Worm (Caenorhabditis elegans) whole organism, young adult: ENCODE measurements around the gene F46H5.3.

Source experiments
- D2030.7 ChIP-seq: fragments of 200-800 bp; sonication (Bioruptor generic); IDR thresholded peaks from 2 replicates; pipeline ENCODE4 v1.3.6; 2022; ENCODE audit warnings: missing genetic modification reagents, missing genetic modification characterization, missing compliant biosample characterization
- F10E7.11 ChIP-seq: sonication (generic microtip); optimal IDR thresholded peaks from 2 replicates; lab custom pipeline; 2017; ENCODE audit warnings: mild to moderate bottlenecking, missing genetic modification characterization, moderate library complexity, missing compliant biosample characterization
- F23B12.7 ChIP-seq: sonication (generic microtip); optimal IDR thresholded peaks from 2 replicates; lab custom pipeline; 2017; ENCODE audit warnings: missing genetic modification characterization, mild to moderate bottlenecking, missing compliant biosample characterization, antibody characterized with exemption, moderate library complexity; ENCODE audit not compliant: insufficient read depth
- F33H1.4 ChIP-seq: fragments of 200-800 bp; sonication (Bioruptor generic); IDR thresholded peaks from 2 replicates; pipeline ENCODE4 v1.3.6; 2022; ENCODE audit warnings: missing genetic modification reagents, missing genetic modification characterization, missing compliant biosample characterization
- F39B2.1 ChIP-seq: fragments of 200-800 bp; sonication (Bioruptor generic); IDR thresholded peaks from 2 replicates; pipeline ENCODE4 v1.3.6; 2022; ENCODE audit warnings: missing genetic modification reagents, missing genetic modification characterization, missing compliant biosample characterization
- Y53G8AR.9 ChIP-seq: fragments of 200-800 bp; sonication (Bioruptor generic); conservative IDR thresholded peaks from 2 replicates; pipeline ENCODE4 v1.3.6; 2022; ENCODE audit warnings: missing genetic modification reagents, missing genetic modification characterization, missing compliant biosample characterization
- Y67H2A.10 ChIP-seq: fragments of 200-800 bp; sonication (Bioruptor generic); conservative IDR thresholded peaks from 2 replicates; pipeline ENCODE4 v1.3.6; 2022; ENCODE audit warnings: missing genetic modification reagents, missing genetic modification characterization, missing compliant biosample characterization
- Y95B8A.8 ChIP-seq: fragments of 200-800 bp; sonication (Bioruptor generic); IDR thresholded peaks from 2 replicates; pipeline ENCODE4 v1.3.6; 2022; ENCODE audit warnings: missing genetic modification reagents, missing genetic modification characterization, missing compliant biosample characterization
- ZK185.1 ChIP-seq: sonication (generic microtip); optimal IDR thresholded peaks from 2 replicates; lab custom pipeline; 2016; ENCODE audit warnings: mild to moderate bottlenecking, missing genetic modification characterization, missing compliant biosample characterization; ENCODE audit not compliant: poor library complexity, severe bottlenecking
- aptf-3 ChIP-seq: fragments of 200-800 bp; sonication (Bioruptor generic); IDR thresholded peaks from 2 replicates; pipeline ENCODE4 v1.3.6; 2022; ENCODE audit warnings: missing genetic modification characterization, missing compliant biosample characterization
- atf-7 ChIP-seq: sonication (generic microtip); optimal IDR thresholded peaks from 2 replicates; lab custom pipeline; 2017; ENCODE audit warnings: mild to moderate bottlenecking, missing genetic modification characterization, missing compliant biosample characterization
- attf-3 ChIP-seq: fragments of 200-800 bp; sonication (Bioruptor generic); conservative IDR thresholded peaks from 2 replicates; pipeline ENCODE4 v1.3.6; 2022; ENCODE audit warnings: missing genetic modification reagents, missing genetic modification characterization, missing compliant biosample characterization
- attf-5 ChIP-seq: fragments of 200-800 bp; sonication (Bioruptor generic); optimal IDR thresholded peaks from 2 replicates; lab custom pipeline; 2018; ENCODE audit warnings: mild to moderate bottlenecking, missing genetic modification characterization, missing compliant biosample characterization
- ccch-3 ChIP-seq: fragments of 200-800 bp; sonication (Bioruptor generic); optimal IDR thresholded peaks from 2 replicates; lab custom pipeline; 2018; ENCODE audit warnings: mild to moderate bottlenecking, missing genetic modification characterization, missing compliant biosample characterization
- cebp-2 ChIP-seq: fragments of 200-800 bp; sonication (Bioruptor generic); IDR thresholded peaks from 2 replicates; pipeline ENCODE4 v1.3.6; 2022; ENCODE audit warnings: missing genetic modification characterization, missing compliant biosample characterization
- ceh-100 ChIP-seq: fragments of 200-800 bp; sonication (Bioruptor generic); IDR thresholded peaks from 2 replicates; pipeline ENCODE4 v1.3.6; 2022; ENCODE audit warnings: missing genetic modification reagents, missing genetic modification characterization, missing compliant biosample characterization
- ceh-91 ChIP-seq: fragments of 200-800 bp; sonication (Bioruptor generic); IDR thresholded peaks from 2 replicates; pipeline ENCODE4 v1.3.6; 2022; ENCODE audit warnings: missing genetic modification reagents, missing genetic modification characterization, missing compliant biosample characterization
- dox-1 ChIP-seq: fragments of 200-800 bp; sonication (Bioruptor generic); IDR thresholded peaks from 2 replicates; pipeline ENCODE4 v1.3.6; 2022; ENCODE audit warnings: missing genetic modification reagents, missing genetic modification characterization, missing compliant biosample characterization
- ets-4 ChIP-seq: fragments of 200-800 bp; sonication (Bioruptor generic); optimal IDR thresholded peaks from 2 replicates; lab custom pipeline; 2018; ENCODE audit warnings: mild to moderate bottlenecking, missing genetic modification characterization, missing compliant biosample characterization
- fkh-3 ChIP-seq: sonication (generic microtip); optimal IDR thresholded peaks from 2 replicates; lab custom pipeline; 2016; ENCODE audit warnings: mild to moderate bottlenecking, missing genetic modification characterization, missing compliant biosample characterization
- hlh-26 ChIP-seq: fragments of 200-800 bp; sonication (Bioruptor generic); conservative IDR thresholded peaks from 2 replicates; pipeline ENCODE4 v1.3.6; 2022; ENCODE audit warnings: missing genetic modification reagents, missing genetic modification characterization, missing compliant biosample characterization
- hmg-20 ChIP-seq: fragments of 200-800 bp; sonication (Bioruptor generic); IDR thresholded peaks from 2 replicates; pipeline ENCODE4 v1.3.6; 2022; ENCODE audit warnings: missing genetic modification reagents, missing genetic modification characterization, missing compliant biosample characterization
- lag-1 ChIP-seq: fragments of 200-800 bp; sonication (Bioruptor generic); IDR thresholded peaks from 2 replicates; pipeline ENCODE4 v1.3.6; 2022; ENCODE audit warnings: missing genetic modification reagents, missing genetic modification characterization, missing compliant biosample characterization
- let-607 ChIP-seq, 2 experiments: fragments of 200-800 bp in 1 of 2; sonication (Bioruptor generic) in 1 of 2; sonication (generic microtip) in 1 of 2; optimal IDR thresholded peaks; 2 replicates each; lab custom pipeline; 2016 to 2018; ENCODE audit warnings: mild to moderate bottlenecking in 2 of 2, missing compliant biosample characterization in 2 of 2, missing genetic modification characterization in 2 of 2, moderate library complexity in 2 of 2, missing genotype in 1 of 2
- lin-35 ChIP-seq, 3 experiments: fragments of 150-350 bp in 2 of 3; sonication (generic microtip) in 1 of 3; optimal IDR thresholded peaks; 2 replicates each; lab custom pipeline; 2014 to 2018; ENCODE audit warnings: missing biosample characterization in 3 of 3, missing genetic modification characterization in 3 of 3, missing genetic modification reagents in 3 of 3
- lin-40 ChIP-seq: sonication (generic microtip); optimal IDR thresholded peaks from 2 replicates; lab custom pipeline; 2016; ENCODE audit warnings: missing genetic modification characterization, mild to moderate bottlenecking, missing compliant biosample characterization, missing genotype, missing genetic modification reagents
- lin-54 ChIP-seq: fragments of 200-800 bp; sonication (Bioruptor generic); optimal IDR thresholded peaks from 2 replicates; lab custom pipeline; 2018; ENCODE audit warnings: mild to moderate bottlenecking, missing genetic modification characterization, missing compliant biosample characterization
- lir-1 ChIP-seq: fragments of 200-800 bp; sonication (Bioruptor generic); conservative IDR thresholded peaks from 2 replicates; pipeline ENCODE4 v1.3.6; 2022; ENCODE audit warnings: missing genetic modification reagents, missing genetic modification characterization, missing compliant biosample characterization
- lsl-1 ChIP-seq: fragments of 200-800 bp; sonication (Bioruptor generic); optimal IDR thresholded peaks from 2 replicates; lab custom pipeline; 2018; ENCODE audit warnings: mild to moderate bottlenecking, missing genetic modification characterization, moderate library complexity, missing compliant biosample characterization
- madf-10 ChIP-seq: sonication (generic microtip); optimal IDR thresholded peaks from 2 replicates; lab custom pipeline; 2016; ENCODE audit warnings: mild to moderate bottlenecking, missing genetic modification characterization, missing compliant biosample characterization
- mes-4 ChIP-seq: sonication (generic microtip); optimal IDR thresholded peaks from 2 replicates; lab custom pipeline; 2016; ENCODE audit warnings: missing genotype, missing genetic modification characterization, missing compliant biosample characterization
- nfya-1 ChIP-seq: sonication (generic microtip); optimal IDR thresholded peaks from 2 replicates; lab custom pipeline; 2017; ENCODE audit warnings: antibody characterized with exemption, missing compliant biosample characterization, missing genetic modification characterization, borderline replicate concordance; ENCODE audit not compliant: insufficient read depth
- nhr-179 ChIP-seq: sonication (generic microtip); optimal IDR thresholded peaks from 2 replicates; lab custom pipeline; 2016; ENCODE audit warnings: mild to moderate bottlenecking, missing genetic modification characterization, missing compliant biosample characterization
- nhr-27 ChIP-seq: fragments of 200-800 bp; sonication (Bioruptor generic); optimal IDR thresholded peaks from 2 replicates; lab custom pipeline; 2018; ENCODE audit warnings: mild to moderate bottlenecking, missing genetic modification characterization, moderate library complexity, missing compliant biosample characterization
- nhr-80 ChIP-seq: sonication (generic microtip); optimal IDR thresholded peaks from 2 replicates; lab custom pipeline; 2016; ENCODE audit warnings: missing genetic modification characterization, missing compliant biosample characterization
- nhr-90 ChIP-seq: sonication (generic microtip); optimal IDR thresholded peaks from 2 replicates; lab custom pipeline; 2016; ENCODE audit warnings: missing genotype, mild to moderate bottlenecking, missing genetic modification characterization, missing compliant biosample characterization
- pha-4 ChIP-seq: fragments of 150-350 bp; sonication (generic microtip); optimal IDR thresholded peaks from 2 replicates; lab custom pipeline; 2014; ENCODE audit warnings: missing biosample characterization, missing genetic modification reagents, missing genetic modification characterization
- repo-1 ChIP-seq: sonication (generic microtip); optimal IDR thresholded peaks from 2 replicates; lab custom pipeline; 2017; ENCODE audit warnings: mild to moderate bottlenecking, missing genetic modification characterization, missing compliant biosample characterization
- rpc-1 ChIP-seq, 2 experiments: fragments of 150-350 bp in 1 of 2; sonication (generic microtip) in 1 of 2; optimal IDR thresholded peaks; 2 replicates each; lab custom pipeline; 2014 to 2018; ENCODE audit warnings: missing biosample characterization in 1 of 2, missing genetic modification characterization in 1 of 2, missing genetic modification reagents in 1 of 2, missing genotype in 1 of 2
- snpc-4 ChIP-seq, 5 experiments: fragments of 150-350 bp in 1 of 5; sonication (generic microtip) in 4 of 5; optimal IDR thresholded peaks; 2 replicates each; lab custom pipeline; 2014 to 2018; ENCODE audit warnings: missing genetic modification characterization in 5 of 5, missing biosample characterization in 3 of 5, antibody characterized with exemption in 2 of 5, mild to moderate bottlenecking in 2 of 5, missing compliant biosample characterization in 2 of 5, missing genotype in 2 of 5, moderate library complexity in 2 of 5, missing genetic modification reagents in 1 of 5
- somi-1 ChIP-seq: fragments of 200-800 bp; sonication (Bioruptor generic); optimal IDR thresholded peaks from 2 replicates; lab custom pipeline; 2018; ENCODE audit warnings: mild to moderate bottlenecking, missing genetic modification characterization, missing compliant biosample characterization
- tbp1 ChIP-seq: fragments of 200-800 bp; sonication (Bioruptor generic); optimal IDR thresholded peaks from 2 replicates; lab custom pipeline; 2018; ENCODE audit warnings: mild to moderate bottlenecking, missing genetic modification characterization, missing compliant biosample characterization
- unc-130 ChIP-seq: sonication (generic microtip); optimal IDR thresholded peaks from 2 replicates; lab custom pipeline; 2016; ENCODE audit warnings: missing genetic modification reagents, missing genetic modification characterization, missing compliant biosample characterization
- unc-62 ChIP-seq: fragments of 150-350 bp; optimal IDR thresholded peaks from 2 replicates; lab custom pipeline; 2014; ENCODE audit warnings: missing biosample characterization, missing genetic modification reagents, missing genetic modification characterization
- xnd-1 ChIP-seq: sonication (generic microtip); optimal IDR thresholded peaks from 2 replicates; lab custom pipeline; 2016; ENCODE audit warnings: missing genotype, missing genetic modification reagents, missing genetic modification characterization, missing compliant biosample characterization
- ztf-18 ChIP-seq: sonication (generic microtip); optimal IDR thresholded peaks from 2 replicates; lab custom pipeline; 2016; ENCODE audit warnings: missing genotype, mild to moderate bottlenecking, missing genetic modification characterization, missing compliant biosample characterization
- ztf-22 ChIP-seq: fragments of 200-800 bp; sonication (Bioruptor generic); optimal IDR thresholded peaks from 2 replicates; lab custom pipeline; 2018; ENCODE audit warnings: mild to moderate bottlenecking, missing genetic modification characterization, moderate library complexity, missing compliant biosample characterization

F46H5.3 gene

DNA sequence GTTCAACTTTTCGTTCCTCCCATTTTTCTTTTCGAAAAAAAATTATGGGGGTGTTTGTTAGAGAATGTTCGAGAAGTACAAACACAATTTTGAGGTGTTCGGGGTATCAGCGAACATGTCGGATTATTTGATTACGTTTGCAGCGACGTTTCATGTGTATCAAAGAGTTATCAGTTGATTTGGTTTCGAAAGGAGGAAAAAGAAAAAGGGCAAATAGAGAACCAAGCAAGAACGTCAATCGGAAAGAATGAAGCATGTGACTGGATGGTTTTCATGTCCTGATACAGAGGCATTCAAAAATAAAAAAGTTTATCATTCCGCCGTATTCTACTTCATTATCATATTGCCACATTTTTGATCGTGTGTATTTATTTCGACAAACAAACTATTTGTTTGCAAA, 6.3 kb upstream of the F46H5.3 start:
- peak; percentile 3 for TF ChIP-seq ztf-22 (GFP tag; lab: Kevin White, UChicago)
- no peak for TF ChIP-seq F39B2.1 (GFP tag; lab: Robert Waterston, UW)
- TF ChIP-seq Y53G8AR.9, result 0 out of 2 replicates have a peak, but pooled peaks have one; percentile 35
- TF ChIP-seq mes-4 (tag; lab: Kevin White, UChicago), result no peak
- TF ChIP-seq Y95B8A.8 (GFP tag; lab: Robert Waterston, UW), result no peak
- no peak for TF ChIP-seq snpc-4 (GFP tag; optimal IDR thresholded peaks at IDR 0.05; lab: Kevin White, UChicago)
- no peak for TF ChIP-seq snpc-4 (tag; optimal IDR thresholded peaks at IDR 0.05; lab: Kevin White, UChicago)
- peak; percentile 97 for TF ChIP-seq nhr-80 (tag; lab: Kevin White, UChicago)
- peak; percentile 13 for TF ChIP-seq attf-5 (GFP tag; lab: Kevin White, UChicago)
- no peak for TF ChIP-seq lsl-1
- TF ChIP-seq lin-40 (tag; lab: Kevin White, UChicago), result peak; percentile 31
- TF ChIP-seq ZK185.1, result no peak
- no peak for TF ChIP-seq nhr-179
- no peak for TF ChIP-seq F10E7.11
- peak; percentile 30 for TF ChIP-seq unc-62
- no peak for TF ChIP-seq attf-3 (GFP tag; lab: Robert Waterston, UW)
- no peak for TF ChIP-seq ztf-18 (tag; lab: Kevin White, UChicago)
- TF ChIP-seq nfya-1 (tag; lab: Kevin White, UChicago), result no peak
- TF ChIP-seq tbp1, result no peak
- TF ChIP-seq madf-10 (tag; lab: Kevin White, UChicago), result peak; percentile 36
- TF ChIP-seq hlh-26 (GFP tag; lab: Robert Waterston, UW), result no peak
- TF ChIP-seq cebp-2 (GFP tag; lab: Robert Waterston, UW), result no peak
- TF ChIP-seq lag-1 (GFP tag; lab: Robert Waterston, UW), result no peak
- TF ChIP-seq lin-35 (GFP tag; optimal IDR thresholded peaks at IDR 0.05; lab: Kevin White, UChicago), result no peak
- no peak for TF ChIP-seq unc-130
- TF ChIP-seq nhr-27 (tag; lab: Kevin White, UChicago), result no peak
- TF ChIP-seq atf-7 (tag; lab: Kevin White, UChicago), result peak; percentile 52
- TF ChIP-seq F23B12.7, result no peak
- TF ChIP-seq ceh-100 (GFP tag; lab: Robert Waterston, UW), result no peak
- no peak for TF ChIP-seq ccch-3 (GFP tag; lab: Kevin White, UChicago)
- no peak for TF ChIP-seq somi-1
- no peak for TF ChIP-seq hmg-20 (GFP tag; lab: Robert Waterston, UW)
- no peak for TF ChIP-seq Y67H2A.10 (GFP tag; lab: Robert Waterston, UW)
- TF ChIP-seq pha-4 (tag; lab: Kevin White, UChicago), result peak; percentile 65
- no peak for TF ChIP-seq aptf-3 (GFP tag; lab: Robert Waterston, UW)
- TF ChIP-seq ceh-91 (GFP tag; lab: Robert Waterston, UW), result no peak
- no peak for TF ChIP-seq F33H1.4 (GFP tag; lab: Robert Waterston, UW)
- TF ChIP-seq xnd-1, result no peak
- TF ChIP-seq rpc-1 (optimal IDR thresholded peaks at IDR 0.05; lab: Kevin White, UChicago), result no peak
- TF ChIP-seq rpc-1 (tag; optimal IDR thresholded peaks at IDR 0.05; lab: Kevin White, UChicago), result no peak
- 0 out of 2 replicates have a peak, but pooled peaks have one; percentile 10 for TF ChIP-seq lir-1 (GFP tag; lab: Robert Waterston, UW)
- TF ChIP-seq nhr-90, result peak; percentile 39
- no peak for TF ChIP-seq D2030.7 (GFP tag; lab: Robert Waterston, UW)
- TF ChIP-seq ets-4 (GFP tag; lab: Kevin White, UChicago), result peak; percentile 54
- TF ChIP-seq dox-1 (GFP tag; lab: Robert Waterston, UW), result 0 out of 2 replicates have a peak, but pooled peaks have one; percentile 30
- TF ChIP-seq lin-54, result peak; percentile 9
- TF ChIP-seq let-607 (tag; optimal IDR thresholded peaks at IDR 0.05; lab: Kevin White, UChicago), result peak; percentile 43 to 70
- no peak for TF ChIP-seq repo-1 (tag; lab: Kevin White, UChicago)
- no peak for TF ChIP-seq fkh-3 (tag; lab: Kevin White, UChicago)
